Worm (Caenorhabditis elegans): Measurements from ENCODE around the gene hat-1.

Gene hat-1

ce11 chrIII:10358751-10359150 is 48.3 kb downstream of the hat-1 start:
- TF ChIP-seq flt-1 (GFP tag; IDR thresholded peaks at IDR 0.05) = no peak
- no peak for TF ChIP-seq ztf-23 (GFP tag; IDR thresholded peaks at IDR 0.05)

- TF ChIP-seq cog-1 (tag; optimal IDR thresholded peaks at IDR 0.05) (no peak), klf-2 (GFP tag; conservative IDR thresholded peaks at IDR 0.05) (no peak), ztf-29 (GFP tag; IDR thresholded peaks at IDR 0.05) (no peak), T22C8.4 (GFP tag; IDR thresholded peaks at IDR 0.05) (no peak), ref-1 (GFP tag; conservative IDR thresholded peaks at IDR 0.05) (no peak), tab-1 (GFP tag; IDR thresholded peaks at IDR 0.05) (no peak), med-1 (GFP tag; optimal IDR thresholded peaks at IDR 0.05; ENCODE audit: insufficient read depth) (no peak), ztf-23 (GFP tag; IDR thresholded peaks at IDR 0.05) (no peak), flt-1 (GFP tag; IDR thresholded peaks at IDR 0.05) (no peak)
Observed at ce11 chrIII:10357598-10358186, 49.4 kb downstream of the hat-1 start, which contains the start of gene umps-1. TSS of gene umps-1 (minus strand) at chrIII:10357648.

- TF ChIP-seq flt-1 (GFP tag; IDR thresholded peaks at IDR 0.05) (no peak), cog-1 (tag; optimal IDR thresholded peaks at IDR 0.05) (no peak), ref-1 (GFP tag; conservative IDR thresholded peaks at IDR 0.05) (no peak), med-1 (GFP tag; optimal IDR thresholded peaks at IDR 0.05; ENCODE audit: insufficient read depth) (no peak), ztf-29 (GFP tag; IDR thresholded peaks at IDR 0.05) (no peak), ztf-23 (GFP tag; IDR thresholded peaks at IDR 0.05) (no peak), klf-2 (GFP tag; conservative IDR thresholded peaks at IDR 0.05) (no peak), tab-1 (GFP tag; IDR thresholded peaks at IDR 0.05) (no peak), T22C8.4 (GFP tag; IDR thresholded peaks at IDR 0.05) (no peak)
Observed at ce11 chrIII:10355382-10355781, 51.7 kb downstream of the hat-1 start, which contains the start of gene spp-1. TSS of gene spp-1 (minus strand) at chrIII:10355668.

Data from whole organism, midembryonic.